Worm (Caenorhabditis elegans) whole organism, L3 larva: ENCODE measurements around the gene C28H8.7.

Experiments
- mdl-1 ChIP-seq: fragments of 150-350 bp; optimal IDR thresholded peaks from 2 replicates; lab custom pipeline; 2014; ENCODE audit warnings: missing biosample characterization, missing genetic modification characterization
- nhr-12 ChIP-seq: fragments of 150-350 bp; optimal IDR thresholded peaks from 2 replicates; lab custom pipeline; 2014; ENCODE audit warnings: missing biosample characterization, missing genetic modification characterization
- nhr-77 ChIP-seq: fragments of 150-350 bp; optimal IDR thresholded peaks from 2 replicates; lab custom pipeline; 2014; ENCODE audit warnings: missing biosample characterization, missing genetic modification characterization
- pqm-1 ChIP-seq: fragments of 150-350 bp; optimal IDR thresholded peaks from 2 replicates; lab custom pipeline; 2017; ENCODE audit warnings: missing biosample characterization, missing genetic modification characterization, inconsistent platforms
- skn-1 ChIP-seq: fragments of 150-350 bp; optimal IDR thresholded peaks from 2 replicates; lab custom pipeline; 2014; ENCODE audit warnings: missing biosample characterization, missing genetic modification characterization
- unc-39 ChIP-seq: sonication (generic microtip); optimal IDR thresholded peaks from 4 replicates; lab custom pipeline; 2017; ENCODE audit warnings: missing biosample characterization, missing genetic modification characterization
- unc-62 ChIP-seq: fragments of 150-350 bp; sonication (generic microtip); optimal IDR thresholded peaks from 4 replicates; lab custom pipeline; 2014; ENCODE audit warnings: missing biosample characterization, missing genetic modification reagents, missing genetic modification characterization
- zag-1 ChIP-seq: fragments of 150-350 bp; optimal IDR thresholded peaks from 2 replicates; lab custom pipeline; 2014; ENCODE audit warnings: missing biosample characterization, missing genetic modification characterization
- ztf-11 ChIP-seq: fragments of 150-350 bp; optimal IDR thresholded peaks from 2 replicates; lab custom pipeline; 2014; ENCODE audit warnings: missing biosample characterization, missing genetic modification characterization

DNA sequence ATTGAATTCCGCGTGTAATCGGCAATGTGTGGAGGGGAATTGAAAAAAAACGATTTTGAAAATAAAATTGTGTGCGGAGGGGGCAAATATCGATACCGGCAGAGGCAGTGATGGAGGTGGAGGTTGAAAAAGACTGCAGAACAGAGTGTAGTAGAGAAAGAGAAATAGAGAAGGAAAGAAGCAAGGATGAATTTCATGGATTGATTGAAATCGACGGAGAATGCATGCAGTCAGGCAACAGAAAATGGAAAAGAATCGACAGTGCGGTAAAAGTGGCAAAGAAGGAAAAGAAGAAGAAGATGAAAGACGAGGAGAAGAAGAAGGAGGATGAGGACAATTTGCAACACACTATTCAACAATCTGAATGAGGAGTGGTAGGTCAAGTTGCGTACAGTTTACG is 50.0 kb downstream of the C28H8.7 start, which contains the start of gene W04D12.1:
- no peak for TF ChIP-seq nhr-12
- TF ChIP-seq pqm-1: no peak
- TF ChIP-seq unc-62 (GFP tag; lab: Kevin White, UChicago): no peak
- no peak for TF ChIP-seq zag-1
- no peak for TF ChIP-seq ztf-11 (tag; lab: Kevin White, UChicago)
- TF ChIP-seq nhr-77: no peak
- no peak for TF ChIP-seq unc-39 (tag; lab: Kevin White, UChicago)
- TF ChIP-seq skn-1: no peak
- TF ChIP-seq mdl-1 (tag; lab: Kevin White, UChicago): no peak
